Worm (Caenorhabditis elegans): Measurements from ENCODE around the gene cyp-33D1.

DNA sequence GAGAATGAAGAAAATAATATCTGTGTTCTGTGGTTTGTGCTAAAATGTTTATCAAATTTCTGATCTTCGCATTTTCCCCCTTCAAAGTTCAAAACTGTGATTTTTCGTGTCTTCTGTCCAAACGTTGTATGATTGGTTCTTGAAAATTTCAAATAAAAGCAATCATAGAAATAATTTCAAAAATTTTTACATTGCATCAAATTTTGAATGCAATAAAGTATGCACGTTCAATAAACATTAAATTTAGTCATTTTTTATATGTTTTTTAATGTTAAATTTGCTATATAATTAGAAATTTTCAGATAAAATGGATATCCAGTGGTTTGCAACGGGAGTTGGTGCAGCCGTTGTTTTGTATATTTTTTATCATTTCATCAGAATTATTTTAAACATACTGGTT lies 48.4 kb upstream of the cyp-33D1 start, which contains the start of gene stdh-2:
- TF ChIP-seq flt-1 (GFP tag; IDR thresholded peaks at IDR 0.05) (no peak), med-1 (GFP tag; optimal IDR thresholded peaks at IDR 0.05; ENCODE audit: insufficient read depth) (no peak)
